Worm (Caenorhabditis elegans) whole organism, L4 larva: ENCODE measurements around the gene cnt-1.

Source experiments
- ZK546.5 ChIP-seq, 2 experiments: sonication (generic microtip); optimal IDR thresholded peaks; 2 replicates each; lab custom pipeline; 2017; ENCODE audit warnings: missing biosample characterization in 2 of 2, missing genetic modification characterization in 2 of 2
- fos-1 ChIP-seq: fragments of 150-350 bp; optimal IDR thresholded peaks from 2 replicates; lab custom pipeline; 2014; ENCODE audit warnings: missing biosample characterization, missing genetic modification characterization
- nhr-25 ChIP-seq: sonication (generic microtip); optimal IDR thresholded peaks from 2 replicates; lab custom pipeline; 2017; ENCODE audit warnings: missing genetic modification characterization, mild to moderate bottlenecking, missing compliant biosample characterization, antibody characterized with exemption, moderate library complexity, borderline replicate concordance; ENCODE audit not compliant: insufficient read depth
- unc-130 ChIP-seq: sonication (generic microtip); optimal IDR thresholded peaks from 2 replicates; lab custom pipeline; 2016; ENCODE audit warnings: missing genetic modification reagents, missing genetic modification characterization, missing compliant biosample characterization

ce11 chrII:12095022-12095421 lies 6.4 kb upstream of the cnt-1 start:
- TF ChIP-seq nhr-25 (tag; lab: Kevin White, UChicago) (no peak), ZK546.5 (tag; optimal IDR thresholded peaks at IDR 0.05; lab: Kevin White, UChicago) (no peak), fos-1 (tag; lab: Kevin White, UChicago) (no peak), unc-130 (GFP tag; lab: Kevin White, UChicago) (no peak)
